Worm (Caenorhabditis elegans): ENCODE data around the gene rabx-5.

The rabx-5 gene

DNA sequence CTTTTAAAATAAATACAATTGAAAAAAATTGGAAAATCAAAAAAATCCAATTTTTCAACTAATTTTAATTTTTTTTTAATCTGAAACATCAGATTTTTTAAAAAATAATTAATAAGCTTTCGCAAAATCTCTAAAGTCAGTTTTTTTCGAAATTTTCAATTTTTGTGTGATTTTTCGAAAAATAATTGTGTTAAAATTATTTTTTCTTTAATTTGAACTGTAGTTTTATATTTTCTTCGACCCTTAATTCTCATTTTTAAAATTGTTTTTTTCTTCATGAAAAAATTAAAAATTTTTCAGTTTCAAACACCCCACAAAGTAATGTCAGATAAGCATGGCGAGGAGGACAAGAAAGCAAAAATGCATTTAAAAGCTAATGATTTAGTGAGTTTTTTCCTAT, at the start of gene rabx-5:
Gene rabx-5 (plus strand): TSS at position 301 of the 400 bp plus-strand sequence.
- no peak for TF ChIP-seq Y116A8C.19 (tag; optimal IDR thresholded peaks at IDR 0.05; ENCODE audit: borderline replicate concordance)
- no peak for TF ChIP-seq snu-23 (GFP tag; optimal IDR thresholded peaks at IDR 0.05)

DNA sequence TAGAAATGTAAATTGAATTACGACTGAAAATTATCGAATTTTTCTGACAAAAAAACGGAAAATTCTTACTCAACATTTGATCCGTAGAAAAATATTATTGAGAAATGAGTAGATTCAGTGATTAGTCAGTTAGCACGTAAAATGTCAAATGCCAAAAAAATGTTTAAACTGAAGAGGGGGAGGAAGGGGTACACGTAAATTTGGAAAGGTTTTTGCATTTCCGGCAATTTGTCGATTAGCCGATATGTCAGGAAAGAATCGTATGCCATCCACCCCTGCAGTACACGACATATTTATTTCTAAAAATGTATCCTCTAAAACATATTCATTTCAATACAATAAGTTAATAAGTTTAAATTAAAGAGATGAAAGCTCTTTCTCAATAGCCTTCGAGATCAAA, 47.2 kb upstream of the rabx-5 start, which contains the start of gene T21C12.4:
Gene T21C12.4 (minus strand): TSS at position 101 of the 400 bp plus-strand sequence.
- TF ChIP-seq nhr-28 (tag; optimal IDR thresholded peaks at IDR 0.05) (no peak), mab-9 (GFP tag; IDR thresholded peaks at IDR 0.05) (no peak), ets-5 (GFP tag; IDR thresholded peaks at IDR 0.05) (no peak), ceh-88 (GFP tag; IDR thresholded peaks at IDR 0.05) (no peak), hlh-4 (tag; optimal IDR thresholded peaks at IDR 0.05) (no peak), snu-23 (GFP tag; optimal IDR thresholded peaks at IDR 0.05) (no peak), ztf-4 (tag; optimal IDR thresholded peaks at IDR 0.05) (no peak), ceh-63 (GFP tag; optimal IDR thresholded peaks at IDR 0.05) (no peak), aly-2 (tag; optimal IDR thresholded peaks at IDR 0.05) (no peak), lin-39 (tag; optimal IDR thresholded peaks at IDR 0.05) (no peak), fkh-4 (tag; optimal IDR thresholded peaks at IDR 0.05; ENCODE audit: borderline replicate concordance) (no peak), elt-3 (tag; optimal IDR thresholded peaks at IDR 0.05) (no peak), tlp-1 (tag; optimal IDR thresholded peaks at IDR 0.05) (no peak), xbp-1 (tag; optimal IDR thresholded peaks at IDR 0.05) (no peak), hpl-2 (GFP tag; optimal IDR thresholded peaks at IDR 0.05) (no peak)

DNA sequence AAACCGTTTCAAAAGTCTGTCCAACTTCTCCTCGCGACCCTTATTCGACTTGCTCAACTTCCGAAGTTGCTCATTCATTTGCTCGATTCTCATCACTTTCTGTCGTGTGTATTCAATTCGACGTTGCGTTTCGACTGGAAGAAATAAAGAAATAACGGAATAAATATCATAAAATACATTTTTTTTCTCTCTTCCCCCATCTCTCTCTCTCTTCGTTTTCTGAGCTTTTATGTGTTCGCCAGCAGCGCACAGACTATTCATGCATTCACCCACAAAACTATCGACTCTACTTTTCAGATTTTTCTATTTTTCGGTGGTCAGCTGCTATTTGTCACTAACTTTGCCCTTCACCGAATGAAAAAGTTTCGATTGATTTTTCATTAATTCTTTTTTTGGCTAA, 44.9 kb upstream of the rabx-5 start, which contains the start of gene rab-30:
Gene rab-30 (plus strand): TSS at position 301 of the 400 bp plus-strand sequence.
- TF ChIP-seq xbp-1 (tag; optimal IDR thresholded peaks at IDR 0.05) (no peak), skn-1 (tag; optimal IDR thresholded peaks at IDR 0.05) (no peak), hlh-4 (tag; optimal IDR thresholded peaks at IDR 0.05) (no peak), elt-3 (tag; optimal IDR thresholded peaks at IDR 0.05) (no peak), mdl-1 (tag; optimal IDR thresholded peaks at IDR 0.05) (no peak), dpl-1 (GFP tag; optimal IDR thresholded peaks at IDR 0.05) (no peak), ztf-4 (tag; optimal IDR thresholded peaks at IDR 0.05) (no peak), egl-27 (tag; optimal IDR thresholded peaks at IDR 0.05) (no peak), lin-13 (GFP tag; optimal IDR thresholded peaks at IDR 0.05) (no peak), rnt-1 (tag; optimal IDR thresholded peaks at IDR 0.05) (no peak), ceh-90 (tag; optimal IDR thresholded peaks at IDR 0.05) (no peak), elt-2 (tag; optimal IDR thresholded peaks at IDR 0.05) (no peak), nhr-85 (tag) (no peak), dsc-1 (tag; optimal IDR thresholded peaks at IDR 0.05) (no peak), pqm-1 (tag; optimal IDR thresholded peaks at IDR 0.05) (no peak), fkh-10 (GFP tag; optimal IDR thresholded peaks at IDR 0.05) (no peak), sup-37 (GFP tag; optimal IDR thresholded peaks at IDR 0.05) (no peak), aha-1 (tag; optimal IDR thresholded peaks at IDR 0.05) (no peak), C16A3.4 (tag; optimal IDR thresholded peaks at IDR 0.05) (no peak)

DNA sequence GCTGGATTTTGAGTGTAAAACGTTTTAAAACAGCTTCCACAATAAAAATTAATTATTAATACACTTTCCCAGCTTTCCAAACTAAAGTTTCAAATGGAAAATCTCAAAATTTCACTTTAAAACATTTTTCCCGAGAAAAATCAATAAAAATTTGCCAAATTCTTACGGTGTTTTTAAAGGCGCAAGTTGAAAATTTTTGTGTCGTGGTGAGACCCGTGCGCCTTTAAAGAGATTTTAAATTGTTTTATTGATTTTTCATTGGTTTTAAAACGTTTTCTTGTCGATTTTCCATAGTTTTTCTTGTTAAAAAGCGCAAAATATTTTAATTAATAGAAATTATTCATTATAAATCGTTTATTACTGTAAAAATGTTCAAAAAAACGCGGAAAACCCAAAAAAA, 43.2 kb upstream of the rabx-5 start, which contains the start of gene Y45F3A.1:
Gene Y45F3A.1 (minus strand): TSS at position 12 of the 400 bp plus-strand sequence.
- TF ChIP-seq fkh-4 (tag; optimal IDR thresholded peaks at IDR 0.05; ENCODE audit: borderline replicate concordance) = no peak
- no peak for TF ChIP-seq lin-15B (tag; optimal IDR thresholded peaks at IDR 0.05)
- TF ChIP-seq unc-62 (GFP tag; optimal IDR thresholded peaks at IDR 0.05) = no peak
- no peak for TF ChIP-seq lin-13 (GFP tag; optimal IDR thresholded peaks at IDR 0.05)
- no peak for TF ChIP-seq skn-1 (tag; optimal IDR thresholded peaks at IDR 0.05)
- no peak for TF ChIP-seq swsn-7 (tag; optimal IDR thresholded peaks at IDR 0.05)
- TF ChIP-seq hlh-17 (GFP tag; optimal IDR thresholded peaks at IDR 0.05; ENCODE audit: borderline replicate concordance) = no peak
- TF ChIP-seq xbp-1 (tag; optimal IDR thresholded peaks at IDR 0.05) = no peak
- no peak for TF ChIP-seq tlp-1 (tag; optimal IDR thresholded peaks at IDR 0.05)
- no peak for TF ChIP-seq snu-23 (GFP tag; optimal IDR thresholded peaks at IDR 0.05)
- no peak for TF ChIP-seq mep-1 (tag; optimal IDR thresholded peaks at IDR 0.05)
- no peak for TF ChIP-seq pqm-1 (tag; optimal IDR thresholded peaks at IDR 0.05)
- TF ChIP-seq ces-1 (GFP tag; optimal IDR thresholded peaks at IDR 0.05) = no peak
- no peak for TF ChIP-seq sox-4 (tag; optimal IDR thresholded peaks at IDR 0.05)
- TF ChIP-seq nhr-237 (tag; optimal IDR thresholded peaks at IDR 0.05) = no peak
- TF ChIP-seq fkh-10 (GFP tag; optimal IDR thresholded peaks at IDR 0.05) = no peak
- no peak for TF ChIP-seq vab-15 (tag; optimal IDR thresholded peaks at IDR 0.05)
